Worm (Caenorhabditis elegans) whole organism, mixed stage, embryonic: ENCODE data around the gene T16G12.9.

Experiments used
- lin-13 ChIP-seq: fragments of 150-350 bp; optimal IDR thresholded peaks from 2 replicates; lab custom pipeline; 2014; ENCODE audit warnings: missing biosample characterization, missing genetic modification characterization
- lsy-2 ChIP-seq: fragments of 150-350 bp; optimal IDR thresholded peaks from 2 replicates; lab custom pipeline; 2014; ENCODE audit warnings: missing biosample characterization, missing genetic modification characterization
- mep-1 ChIP-seq: fragments of 150-350 bp; optimal IDR thresholded peaks from 2 replicates; lab custom pipeline; 2017; ENCODE audit warnings: missing biosample characterization, missing genetic modification reagents, missing genetic modification characterization, inconsistent platforms
- nhr-76 ChIP-seq: sonication (generic microtip); optimal IDR thresholded peaks from 2 replicates; lab custom pipeline; 2017; ENCODE audit warnings: missing biosample characterization, missing genetic modification characterization

DNA sequence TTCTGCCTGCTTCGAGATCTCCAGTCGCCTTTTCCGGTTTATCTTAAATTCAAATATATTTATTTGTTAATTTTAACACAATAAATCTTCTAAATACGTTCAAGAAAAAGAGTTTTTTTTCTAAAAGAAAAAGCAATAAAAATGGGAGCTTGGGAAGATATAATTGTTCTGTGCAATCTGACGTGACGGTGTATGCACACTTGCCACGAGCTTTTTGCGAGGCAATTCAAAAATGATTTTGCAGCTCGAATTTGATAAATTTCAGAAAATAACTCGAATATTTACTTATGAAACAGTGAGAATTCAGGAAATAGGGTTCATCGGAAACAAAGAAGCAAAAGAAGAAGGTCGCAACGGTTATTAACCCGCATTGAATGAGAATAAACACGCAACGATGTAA, 15.0 kb upstream of the T16G12.9 start:
- TF ChIP-seq lin-13 (tag; lab: Kevin White, UChicago) (no peak), nhr-76 (tag; lab: Kevin White, UChicago) (no peak), lsy-2 (no peak), mep-1 (tag; lab: Kevin White, UChicago) (no peak)
